Fruit fly (Drosophila melanogaster): ENCODE results near the gene CG4042.

The CG4042 gene

DNA sequence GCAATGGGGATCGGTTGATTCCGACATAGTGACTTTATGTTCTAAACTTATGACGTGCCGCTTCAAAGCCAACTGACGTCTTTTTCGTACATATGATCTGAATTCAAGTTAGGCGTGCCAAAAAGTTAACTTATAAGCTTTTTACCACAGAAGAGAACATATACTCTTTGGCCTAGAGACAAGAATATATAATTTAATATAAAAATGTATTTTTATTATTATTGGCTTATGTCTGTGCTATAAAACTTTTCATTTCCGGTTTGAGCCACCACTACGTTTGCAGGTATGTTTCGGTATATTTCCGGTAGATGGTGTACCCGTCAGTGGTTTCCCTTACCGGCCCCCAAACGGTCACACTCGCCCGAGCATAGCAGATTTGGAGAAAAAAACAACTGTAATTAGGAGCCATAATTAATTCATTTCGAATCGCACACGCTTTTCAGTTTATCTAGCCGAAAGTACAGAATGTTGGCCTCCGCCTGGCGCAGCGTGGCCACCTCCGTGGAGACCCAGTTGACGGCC, 27.1 kb upstream of the CG4042 start, which contains the start of the genes CG3698 and tzn (continued):
- TF ChIP-seq CG42726 (GFP tag; IDR thresholded peaks at IDR 0.05; ENCODE audit: partially characterized antibody) (0 out of 2 replicates have a peak, but pooled peaks have one; percentile 7), prd (optimal IDR thresholded peaks at IDR 0.05) (no peak), prd (GFP tag; IDR thresholded peaks at IDR 0.05) (peak; percentile 85), ro (GFP tag; IDR thresholded peaks at IDR 0.05) (peak; percentile 75), CG7372 (GFP tag; IDR thresholded peaks at IDR 0.05) (peak; percentile 94), CG15269 (tag; optimal IDR thresholded peaks at IDR 0.05) (no peak), jumu (GFP tag; optimal IDR thresholded peaks at IDR 0.05) (peak; percentile 52), pros (GFP tag; optimal IDR thresholded peaks at IDR 0.05) (no peak), dm (GFP tag; optimal IDR thresholded peaks at IDR 0.05) (peak; percentile 85), ems (GFP tag; optimal IDR thresholded peaks at IDR 0.05) (peak; percentile 82), slbo (GFP tag; IDR thresholded peaks at IDR 0.05) (peak; percentile 96), chinmo (GFP tag; IDR thresholded peaks at IDR 0.05; ENCODE audit: partially characterized antibody) (no peak), sd (tag; optimal IDR thresholded peaks at IDR 0.05) (no peak), ab (GFP tag; optimal IDR thresholded peaks at IDR 0.05) (no peak), Mes4 (GFP tag; optimal IDR thresholded peaks at IDR 0.05) (peak; percentile 82), Atf-2 (GFP tag; optimal IDR thresholded peaks at IDR 0.05) (peak; percentile 78), kni (GFP tag; optimal IDR thresholded peaks at IDR 0.05) (peak; percentile 88), hkb (optimal IDR thresholded peaks at IDR 0.05) (no peak), hkb (GFP tag; IDR thresholded peaks at IDR 0.05) (peak; percentile 93), CG1647 (GFP tag; optimal IDR thresholded peaks at IDR 0.05) (peak; percentile 71), CG12299 (tag; optimal IDR thresholded peaks at IDR 0.05) (peak; percentile 73), tx (GFP tag; optimal IDR thresholded peaks at IDR 0.05) (peak; percentile 54), CG2129 (GFP tag; IDR thresholded peaks at IDR 0.05; ENCODE audit: partially characterized antibody) (no peak), H2.0 (GFP tag; IDR thresholded peaks at IDR 0.05) (peak; percentile 91), CG9215 (GFP tag; IDR thresholded peaks at IDR 0.05) (peak; percentile 80), CG9817 (tag; optimal IDR thresholded peaks at IDR 0.05) (peak; percentile 96), CG8478 (optimal IDR thresholded peaks at IDR 0.05) (no peak), kah (GFP tag; optimal IDR thresholded peaks at IDR 0.05) (peak; percentile 74), Dfd (GFP tag; optimal IDR thresholded peaks at IDR 0.05) (no peak), run (tag; optimal IDR thresholded peaks at IDR 0.05) (peak; percentile 60), vvl (GFP tag; IDR thresholded peaks at IDR 0.05) (peak; percentile 97), crp (GFP tag; optimal IDR thresholded peaks at IDR 0.05) (peak in 1 of 2 experiments; percentile 66), dan (GFP tag; IDR thresholded peaks at IDR 0.05) (no peak), CTCF (GFP tag; optimal IDR thresholded peaks at IDR 0.05) (peak; percentile 94), Jarid2 (GFP tag; optimal IDR thresholded peaks at IDR 0.05) (peak; percentile 90), CG8281 (tag; optimal IDR thresholded peaks at IDR 0.05) (peak; percentile 74), ara (GFP tag; IDR thresholded peaks at IDR 0.05) (peak; percentile 85), mld (GFP tag; IDR thresholded peaks at IDR 0.05; ENCODE audit: partially characterized antibody) (no peak), gcm2 (GFP tag; optimal IDR thresholded peaks at IDR 0.05) (peak; percentile 58), nerfin-2 (GFP tag; IDR thresholded peaks at IDR 0.05; ENCODE audit: partially characterized antibody) (no peak), jigr1 (GFP tag; IDR thresholded peaks at IDR 0.05) (0 out of 3 replicates have a peak, but pooled peaks have one; percentile 35), pan (optimal IDR thresholded peaks at IDR 0.05) (no peak), pan (GFP tag; optimal IDR thresholded peaks at IDR 0.05 in 1 of 2, IDR thresholded peaks at IDR 0.05 in 1 of 2) (peak in 1 of 2 experiments; percentile 94), CG4282 (GFP tag; optimal IDR thresholded peaks at IDR 0.05) (peak; percentile 38), CG8290 (GFP tag; optimal IDR thresholded peaks at IDR 0.05) (peak; percentile 95), CG8290 (tag; optimal IDR thresholded peaks at IDR 0.05) (peak in 1 of 2 experiments; percentile 91), Dbx (GFP tag; IDR thresholded peaks at IDR 0.05) (peak; percentile 93), Sox102F (GFP tag; optimal IDR thresholded peaks at IDR 0.05) (no peak), ase (GFP tag; IDR thresholded peaks at IDR 0.05) (peak; percentile 95), B-H2 (GFP tag; optimal IDR thresholded peaks at IDR 0.05) (peak; percentile 93), MESR4 (GFP tag; optimal IDR thresholded peaks at IDR 0.05) (peak; percentile 64), yki (optimal IDR thresholded peaks at IDR 0.05) (no peak), H15 (GFP tag; IDR thresholded peaks at IDR 0.05) (peak; percentile 94)

All from whole organism, embryonic.